Worm (Caenorhabditis elegans): ENCODE results near the gene D1022.9.
A peak's percentile ranks its signal among the peaks of the same experiment; 100 is the strongest.

Gene D1022.9

DNA sequence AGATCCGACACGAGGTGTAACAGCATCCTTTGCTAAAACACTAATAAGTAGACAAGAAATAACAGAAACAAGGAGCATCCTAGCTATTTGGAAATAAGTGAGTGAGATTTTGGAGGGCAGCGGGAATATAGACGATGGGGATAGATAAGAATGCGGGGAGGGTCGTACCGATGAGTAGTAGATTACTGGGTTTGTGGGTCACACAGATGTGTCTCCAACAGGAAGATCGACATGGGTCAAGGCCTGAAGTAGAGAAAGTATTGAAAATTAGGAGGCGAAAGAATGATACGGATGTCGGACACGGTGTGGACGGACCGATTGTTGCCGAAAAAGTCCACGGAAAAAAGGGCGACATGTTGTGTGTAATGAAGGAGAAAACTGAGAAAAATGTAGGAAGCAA lies 44.9 kb upstream of the D1022.9 start, which contains the start of gene wrt-10:
Gene wrt-10, minus strand, starts transcription at position 195 of the 400 bp plus-strand sequence.
- TF ChIP-seq blmp-1 (tag; optimal IDR thresholded peaks at IDR 0.05; ENCODE audit: insufficient read depth) (no peak), dmd-4 (tag; optimal IDR thresholded peaks at IDR 0.05) (no peak), mbf-1 (tag; optimal IDR thresholded peaks at IDR 0.05) (no peak), ceh-16 (tag; optimal IDR thresholded peaks at IDR 0.05) (peak; percentile 44), nhr-129 (tag; optimal IDR thresholded peaks at IDR 0.05) (no peak), elt-3 (tag; optimal IDR thresholded peaks at IDR 0.05) (no peak), elt-1 (tag; optimal IDR thresholded peaks at IDR 0.05) (peak; percentile 53), sma-9 (GFP tag; optimal IDR thresholded peaks at IDR 0.05) (peak; percentile 23), sma-9 (tag; optimal IDR thresholded peaks at IDR 0.05) (no peak), lin-39 (tag; optimal IDR thresholded peaks at IDR 0.05) (no peak)

ce11 chrII:7531478-7531877 lies 42.0 kb upstream of the D1022.9 start:
- TF ChIP-seq sma-9 (GFP tag; optimal IDR thresholded peaks at IDR 0.05), result peak; percentile 54
- TF ChIP-seq sma-9 (tag; optimal IDR thresholded peaks at IDR 0.05), result no peak
- peak; percentile 29 for TF ChIP-seq nhr-25 (tag; optimal IDR thresholded peaks at IDR 0.05)
- TF ChIP-seq nhr-77 (tag; optimal IDR thresholded peaks at IDR 0.05), result no peak
- TF ChIP-seq nhr-21 (tag; optimal IDR thresholded peaks at IDR 0.05), result peak; percentile 51

DNA sequence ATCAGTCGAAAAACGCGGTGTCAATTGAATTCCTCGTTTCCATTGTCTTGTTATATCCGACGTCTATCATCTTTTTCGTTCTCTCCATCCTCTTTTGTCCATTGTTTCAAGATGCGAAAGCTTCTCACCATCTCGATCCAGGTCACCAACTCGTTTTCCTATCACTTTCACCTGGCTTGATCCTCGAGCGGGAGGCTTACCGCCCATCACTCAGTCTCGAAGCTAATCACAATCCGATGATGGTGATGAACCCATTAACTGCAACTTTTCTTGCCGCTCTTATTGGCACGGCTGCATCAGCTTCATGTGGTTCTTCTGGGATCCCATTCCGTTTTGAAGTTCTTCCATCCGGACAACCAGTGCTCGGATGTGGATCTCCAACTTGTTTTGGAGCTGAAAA lies 41.4 kb upstream of the D1022.9 start, which contains the start of gene wrt-1:
Gene wrt-1, plus strand, starts transcription at position 53 of the 400 bp plus-strand sequence.
- TF ChIP-seq ZK546.5 (tag; optimal IDR thresholded peaks at IDR 0.05), result no peak
- TF ChIP-seq blmp-1 (tag; optimal IDR thresholded peaks at IDR 0.05; ENCODE audit: insufficient read depth), result peak; percentile 5
- TF ChIP-seq nhr-21 (tag; optimal IDR thresholded peaks at IDR 0.05), result peak; percentile 12

DNA sequence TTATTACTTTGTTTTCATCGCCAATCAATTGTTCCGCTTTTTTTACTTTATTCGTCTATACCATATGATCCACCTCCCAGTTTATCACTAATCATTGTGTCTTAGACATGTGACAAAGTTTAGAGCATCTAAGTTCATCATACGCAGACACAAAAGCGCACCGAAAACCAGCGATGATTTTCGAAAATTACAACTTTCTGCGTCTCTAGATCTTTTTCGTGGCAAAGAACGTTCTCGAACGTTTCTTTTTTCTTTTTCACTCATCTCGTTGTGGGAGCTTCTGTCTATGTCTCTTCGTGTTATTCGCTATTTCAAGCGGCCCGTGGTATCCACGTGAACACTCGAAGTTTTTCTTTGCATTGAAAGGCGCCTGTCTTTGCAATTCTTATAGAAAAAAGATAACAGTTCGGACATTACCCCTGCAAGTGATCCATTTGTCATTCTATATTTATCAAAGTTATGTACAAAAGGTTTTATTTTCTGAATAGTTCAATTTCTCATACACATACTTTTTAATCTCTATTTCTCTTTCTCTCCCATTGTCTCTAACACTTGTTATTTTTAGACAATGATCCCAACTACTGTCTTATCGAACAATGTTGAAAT lies 39.7 kb upstream of the D1022.9 start, which contains the start of gene ZK1290.5:
Gene ZK1290.5, plus strand, starts transcription at position 566 of the 606 bp plus-strand sequence.
- TF ChIP-seq mdl-1 (tag; optimal IDR thresholded peaks at IDR 0.05), result peak; percentile 74 to 90
- TF ChIP-seq nhr-12 (tag; optimal IDR thresholded peaks at IDR 0.05), result no peak
- TF ChIP-seq zag-1 (tag; optimal IDR thresholded peaks at IDR 0.05), result peak; percentile 53
- peak; percentile 18 for TF ChIP-seq snpc-4 (tag; optimal IDR thresholded peaks at IDR 0.05)
- TF ChIP-seq aly-2 (tag; optimal IDR thresholded peaks at IDR 0.05), result no peak
- no peak for TF ChIP-seq elt-1 (tag; optimal IDR thresholded peaks at IDR 0.05)
- peak; percentile 97 for TF ChIP-seq sma-3 (GFP tag; optimal IDR thresholded peaks at IDR 0.05)
- peak; percentile 27 for TF ChIP-seq mab-5 (tag; optimal IDR thresholded peaks at IDR 0.05)
- peak; percentile 96 for TF ChIP-seq C34F6.9 (tag; optimal IDR thresholded peaks at IDR 0.05)
- TF ChIP-seq elt-3 (tag; optimal IDR thresholded peaks at IDR 0.05), result no peak
- peak; percentile 28 to 89 for TF ChIP-seq lsy-2 (tag; optimal IDR thresholded peaks at IDR 0.05)
- TF ChIP-seq nhr-11 (tag; optimal IDR thresholded peaks at IDR 0.05), result no peak
- TF ChIP-seq nhr-77 (tag; optimal IDR thresholded peaks at IDR 0.05), result no peak
- TF ChIP-seq Y55F3AM.14 (GFP tag; optimal IDR thresholded peaks at IDR 0.05), result peak; percentile 69
- peak; percentile 79 for TF ChIP-seq sem-4 (tag; optimal IDR thresholded peaks at IDR 0.05)
- TF ChIP-seq nhr-129 (tag; optimal IDR thresholded peaks at IDR 0.05), result peak; percentile 93
- TF ChIP-seq skn-1 (tag; optimal IDR thresholded peaks at IDR 0.05), result peak; percentile 62
- no peak for TF ChIP-seq lin-39 (tag; optimal IDR thresholded peaks at IDR 0.05)
- TF ChIP-seq unc-39 (tag; optimal IDR thresholded peaks at IDR 0.05), result no peak
- TF ChIP-seq nhr-10 (tag; optimal IDR thresholded peaks at IDR 0.05), result peak; percentile 52
- TF ChIP-seq alr-1 (tag; optimal IDR thresholded peaks at IDR 0.05), result no peak
- TF ChIP-seq peb-1 (tag; optimal IDR thresholded peaks at IDR 0.05), result no peak
- TF ChIP-seq ceh-82 (tag; optimal IDR thresholded peaks at IDR 0.05), result no peak
- no peak for TF ChIP-seq mbf-1 (tag; optimal IDR thresholded peaks at IDR 0.05)
- peak; percentile 87 for TF ChIP-seq fos-1 (tag; optimal IDR thresholded peaks at IDR 0.05)
- peak; percentile 18 for TF ChIP-seq unc-62 (GFP tag; optimal IDR thresholded peaks at IDR 0.05)
- no peak for TF ChIP-seq lin-11 (tag; optimal IDR thresholded peaks at IDR 0.05)
- TF ChIP-seq nhr-23 (tag; optimal IDR thresholded peaks at IDR 0.05), result no peak
- TF ChIP-seq ztf-1 (GFP tag; conservative IDR thresholded peaks at IDR 0.05), result no peak
- peak; percentile 68 for TF ChIP-seq unc-55 (GFP tag; optimal IDR thresholded peaks at IDR 0.05)
- TF ChIP-seq nhr-6 (tag; optimal IDR thresholded peaks at IDR 0.05), result peak; percentile 84
- TF ChIP-seq dmd-4 (tag; optimal IDR thresholded peaks at IDR 0.05), result no peak
- TF ChIP-seq sma-9 (GFP tag; optimal IDR thresholded peaks at IDR 0.05), result peak; percentile 98
- peak; percentile 18 for TF ChIP-seq sma-9 (tag; optimal IDR thresholded peaks at IDR 0.05)
- peak; percentile 91 for TF ChIP-seq nhr-25 (tag; optimal IDR thresholded peaks at IDR 0.05)
- peak; percentile 47 for TF ChIP-seq lin-13 (GFP tag; optimal IDR thresholded peaks at IDR 0.05)
- TF ChIP-seq gmeb-1 (tag; optimal IDR thresholded peaks at IDR 0.05), result peak; percentile 62
- no peak for TF ChIP-seq ZK546.5 (tag; optimal IDR thresholded peaks at IDR 0.05)
- peak; percentile 94 for TF ChIP-seq nhr-21 (tag; optimal IDR thresholded peaks at IDR 0.05)
- TF ChIP-seq ztf-11 (tag; optimal IDR thresholded peaks at IDR 0.05), result no peak
- TF ChIP-seq ceh-16 (tag; optimal IDR thresholded peaks at IDR 0.05), result no peak
- no peak for TF ChIP-seq ama-1 (optimal IDR thresholded peaks at IDR 0.05)
- TF ChIP-seq crh-2 (tag; optimal IDR thresholded peaks at IDR 0.05), result peak; percentile 98
- peak; percentile 95 for TF ChIP-seq F13H6.1 (tag; optimal IDR thresholded peaks at IDR 0.05)

All from whole organism, L2 larva.